Fruit fly (Drosophila melanogaster): Measurements from ENCODE around the gene CkIIbeta.

DNA sequence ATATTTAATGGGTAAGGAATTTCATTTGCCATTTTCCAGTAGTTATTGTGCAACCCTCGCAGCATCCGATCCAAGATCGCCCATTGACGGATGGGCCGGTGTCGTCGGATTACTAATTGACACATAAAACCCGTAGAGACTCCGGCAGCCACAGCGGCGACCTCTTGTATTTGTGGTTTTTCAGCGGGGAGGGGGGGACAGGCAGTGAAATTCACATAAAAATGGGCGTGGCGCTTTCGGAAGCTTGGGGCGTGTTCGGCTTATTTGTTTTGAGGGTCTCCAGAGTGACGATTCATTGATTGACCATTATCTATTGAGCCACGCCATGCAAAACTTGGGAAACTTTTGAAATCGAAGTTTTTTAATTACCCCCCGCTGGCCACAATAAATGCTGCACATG, 56.9 kb downstream of the CkIIbeta start:
- TF ChIP-seq CG8478 (optimal IDR thresholded peaks at IDR 0.05) (no peak), CTCF (optimal IDR thresholded peaks at IDR 0.05) (no peak)
